Worm (Caenorhabditis elegans) whole organism, young adult: ENCODE measurements around the gene F43C11.4.
A peak's percentile ranks its signal among the peaks of the same experiment; 100 is the strongest.

Experiments used
- B0035.1 ChIP-seq: sonication (generic microtip); optimal IDR thresholded peaks from 2 replicates; lab custom pipeline; 2016; ENCODE audit warnings: missing genetic modification characterization, mild to moderate bottlenecking, missing compliant biosample characterization, missing genotype, missing genetic modification reagents
- B0261.1 ChIP-seq: sonication (generic microtip); optimal IDR thresholded peaks from 2 replicates; lab custom pipeline; 2016; ENCODE audit warnings: mild to moderate bottlenecking, missing genetic modification characterization, moderate library complexity, missing compliant biosample characterization
- C06A6.2 ChIP-seq: fragments of 200-800 bp; sonication (Bioruptor generic); conservative IDR thresholded peaks from 2 replicates; pipeline ENCODE4 v1.3.6; 2022; ENCODE audit warnings: missing genetic modification characterization, missing compliant biosample characterization
- D2030.7 ChIP-seq: fragments of 200-800 bp; sonication (Bioruptor generic); IDR thresholded peaks from 2 replicates; pipeline ENCODE4 v1.3.6; 2022; ENCODE audit warnings: missing genetic modification reagents, missing genetic modification characterization, missing compliant biosample characterization
- F57A8.1 ChIP-seq: fragments of 200-800 bp; sonication (Bioruptor generic); optimal IDR thresholded peaks from 2 replicates; lab custom pipeline; 2018; ENCODE audit warnings: mild to moderate bottlenecking, missing genetic modification characterization, moderate library complexity, missing compliant biosample characterization
- T07F8.4 ChIP-seq: sonication (generic microtip); optimal IDR thresholded peaks from 2 replicates; lab custom pipeline; 2016; ENCODE audit warnings: mild to moderate bottlenecking, missing genetic modification characterization, moderate library complexity, missing compliant biosample characterization
- Y56A3A.18 ChIP-seq: fragments of 200-800 bp; sonication (Bioruptor generic); IDR thresholded peaks from 2 replicates; pipeline ENCODE4 v1.3.6; 2022; ENCODE audit warnings: missing genetic modification reagents, missing genetic modification characterization, missing compliant biosample characterization
- Y67H2A.10 ChIP-seq: fragments of 200-800 bp; sonication (Bioruptor generic); conservative IDR thresholded peaks from 2 replicates; pipeline ENCODE4 v1.3.6; 2022; ENCODE audit warnings: missing genetic modification reagents, missing genetic modification characterization, missing compliant biosample characterization
- ZK185.1 ChIP-seq: sonication (generic microtip); optimal IDR thresholded peaks from 2 replicates; lab custom pipeline; 2016; ENCODE audit warnings: mild to moderate bottlenecking, missing genetic modification characterization, missing compliant biosample characterization; ENCODE audit not compliant: poor library complexity, severe bottlenecking
- ccch-3 ChIP-seq: fragments of 200-800 bp; sonication (Bioruptor generic); optimal IDR thresholded peaks from 2 replicates; lab custom pipeline; 2018; ENCODE audit warnings: mild to moderate bottlenecking, missing genetic modification characterization, missing compliant biosample characterization
- ceh-91 ChIP-seq: fragments of 200-800 bp; sonication (Bioruptor generic); IDR thresholded peaks from 2 replicates; pipeline ENCODE4 v1.3.6; 2022; ENCODE audit warnings: missing genetic modification reagents, missing genetic modification characterization, missing compliant biosample characterization
- chd-7 ChIP-seq: sonication (generic microtip); optimal IDR thresholded peaks from 2 replicates; lab custom pipeline; 2016; ENCODE audit warnings: mild to moderate bottlenecking, missing genetic modification characterization, moderate library complexity, missing compliant biosample characterization
- dox-1 ChIP-seq: fragments of 200-800 bp; sonication (Bioruptor generic); IDR thresholded peaks from 2 replicates; pipeline ENCODE4 v1.3.6; 2022; ENCODE audit warnings: missing genetic modification reagents, missing genetic modification characterization, missing compliant biosample characterization
- efl-1 ChIP-seq: fragments of 150-350 bp; optimal IDR thresholded peaks from 2 replicates; lab custom pipeline; 2014; ENCODE audit warnings: missing biosample characterization, missing genetic modification reagents, missing genetic modification characterization
- egl-18 ChIP-seq: fragments of 200-800 bp; sonication (Bioruptor generic); IDR thresholded peaks from 2 replicates; pipeline ENCODE4 v1.3.6; 2022; ENCODE audit warnings: missing genetic modification reagents, missing genetic modification characterization, missing compliant biosample characterization
- ekl-4 ChIP-seq: fragments of 200-800 bp; sonication (Bioruptor generic); IDR thresholded peaks from 2 replicates; pipeline ENCODE4 v1.3.6; 2022; ENCODE audit warnings: missing genetic modification reagents, missing genetic modification characterization, missing compliant biosample characterization
- ets-4 ChIP-seq: fragments of 200-800 bp; sonication (Bioruptor generic); optimal IDR thresholded peaks from 2 replicates; lab custom pipeline; 2018; ENCODE audit warnings: mild to moderate bottlenecking, missing genetic modification characterization, missing compliant biosample characterization
- lag-1 ChIP-seq: fragments of 200-800 bp; sonication (Bioruptor generic); IDR thresholded peaks from 2 replicates; pipeline ENCODE4 v1.3.6; 2022; ENCODE audit warnings: missing genetic modification reagents, missing genetic modification characterization, missing compliant biosample characterization
- let-607 ChIP-seq, 2 experiments: fragments of 200-800 bp in 1 of 2; sonication (Bioruptor generic) in 1 of 2; sonication (generic microtip) in 1 of 2; optimal IDR thresholded peaks; 2 replicates each; lab custom pipeline; 2016 to 2018; ENCODE audit warnings: mild to moderate bottlenecking in 2 of 2, missing compliant biosample characterization in 2 of 2, missing genetic modification characterization in 2 of 2, moderate library complexity in 2 of 2, missing genotype in 1 of 2
- lin-54 ChIP-seq: fragments of 200-800 bp; sonication (Bioruptor generic); optimal IDR thresholded peaks from 2 replicates; lab custom pipeline; 2018; ENCODE audit warnings: mild to moderate bottlenecking, missing genetic modification characterization, missing compliant biosample characterization
- nfyb-1 ChIP-seq: fragments of 200-800 bp; sonication (Bioruptor generic); IDR thresholded peaks from 2 replicates; pipeline ENCODE4 v1.3.6; 2022; ENCODE audit warnings: missing genetic modification reagents, missing genetic modification characterization, missing compliant biosample characterization
- nhr-80 ChIP-seq: sonication (generic microtip); optimal IDR thresholded peaks from 2 replicates; lab custom pipeline; 2016; ENCODE audit warnings: missing genetic modification characterization, missing compliant biosample characterization
- pbrm-1 ChIP-seq: fragments of 200-800 bp; sonication (Bioruptor generic); IDR thresholded peaks from 2 replicates; pipeline ENCODE4 v1.3.6; 2022; ENCODE audit warnings: missing genetic modification reagents, missing genetic modification characterization, missing compliant biosample characterization
- pha-4 ChIP-seq: fragments of 150-350 bp; sonication (generic microtip); optimal IDR thresholded peaks from 2 replicates; lab custom pipeline; 2014; ENCODE audit warnings: missing biosample characterization, missing genetic modification reagents, missing genetic modification characterization
- rec-8 ChIP-seq, 2 experiments: sonication (generic microtip); optimal IDR thresholded peaks; 2 replicates each; lab custom pipeline; 2016; ENCODE audit warnings: mild to moderate bottlenecking in 2 of 2, missing genetic modification characterization in 2 of 2, missing genetic modification reagents in 2 of 2, missing genotype in 2 of 2, missing biosample characterization in 1 of 2, missing compliant biosample characterization in 1 of 2, moderate library complexity in 1 of 2
- rpc-1 ChIP-seq, 2 experiments: fragments of 150-350 bp in 1 of 2; sonication (generic microtip) in 1 of 2; optimal IDR thresholded peaks; 2 replicates each; lab custom pipeline; 2014 to 2018; ENCODE audit warnings: missing biosample characterization in 1 of 2, missing genetic modification characterization in 1 of 2, missing genetic modification reagents in 1 of 2, missing genotype in 1 of 2
- tbp1 ChIP-seq: fragments of 200-800 bp; sonication (Bioruptor generic); optimal IDR thresholded peaks from 2 replicates; lab custom pipeline; 2018; ENCODE audit warnings: mild to moderate bottlenecking, missing genetic modification characterization, missing compliant biosample characterization
- xnd-1 ChIP-seq: sonication (generic microtip); optimal IDR thresholded peaks from 2 replicates; lab custom pipeline; 2016; ENCODE audit warnings: missing genotype, missing genetic modification reagents, missing genetic modification characterization, missing compliant biosample characterization

The F43C11.4 gene

DNA sequence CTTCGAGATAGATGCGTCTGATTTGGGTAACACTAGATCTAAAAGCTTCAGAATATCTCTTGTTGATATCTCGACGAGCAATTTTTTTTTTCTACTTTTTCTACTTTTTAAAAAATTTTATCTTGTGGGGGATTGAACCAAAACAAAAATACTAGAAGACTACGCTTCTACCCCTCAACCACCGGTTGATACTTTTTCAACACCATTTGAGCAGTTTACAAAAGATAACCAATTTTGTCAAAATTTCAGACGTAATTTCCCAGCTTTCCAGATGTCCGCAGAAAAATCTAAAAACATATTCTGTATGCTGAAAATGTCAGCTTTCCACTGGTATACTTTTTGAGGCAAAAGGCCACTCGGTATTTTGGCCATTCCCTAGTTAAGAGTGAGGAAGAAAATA, 42.2 kb upstream of the F43C11.4 start:
- TF ChIP-seq let-607 (tag; optimal IDR thresholded peaks at IDR 0.05; lab: Kevin White, UChicago) (no peak), ZK185.1 (no peak), D2030.7 (GFP tag; lab: Robert Waterston, UW) (no peak), rec-8 (tag; optimal IDR thresholded peaks at IDR 0.05; lab: Kevin White, UChicago) (no peak), B0261.1 (tag; lab: Kevin White, UChicago) (peak; percentile 54), egl-18 (GFP tag; lab: Robert Waterston, UW) (no peak), lag-1 (GFP tag; lab: Robert Waterston, UW) (no peak), Y67H2A.10 (GFP tag; lab: Robert Waterston, UW) (no peak), tbp1 (peak; percentile 86), ekl-4 (GFP tag; lab: Robert Waterston, UW) (no peak), efl-1 (GFP tag; lab: Kevin White, UChicago) (no peak), rpc-1 (optimal IDR thresholded peaks at IDR 0.05; lab: Kevin White, UChicago) (peak; percentile 46), rpc-1 (tag; optimal IDR thresholded peaks at IDR 0.05; lab: Kevin White, UChicago) (peak; percentile 70), C06A6.2 (GFP tag; lab: Robert Waterston, UW) (no peak)

- TF ChIP-seq nhr-80 (tag; lab: Kevin White, UChicago) (peak; percentile 62), lin-54 (GFP tag; lab: Kevin White, UChicago) (no peak), Y56A3A.18 (GFP tag; lab: Robert Waterston, UW) (no peak)
Observed at ce11 chrII:2305507-2305906, 41.3 kb upstream of the F43C11.4 start.

- TF ChIP-seq F57A8.1 (GFP tag; lab: Kevin White, UChicago) (no peak), efl-1 (GFP tag; lab: Kevin White, UChicago) (no peak), xnd-1 (no peak)
Observed at ce11 chrII:2306741-2307140, 40.0 kb upstream of the F43C11.4 start, which contains the start of gene B0281.3. Gene B0281.3, plus strand, starts transcription at chrII:2307041.

- TF ChIP-seq ceh-91 (GFP tag; lab: Robert Waterston, UW) (no peak), T07F8.4 (tag; lab: Kevin White, UChicago) (no peak), pha-4 (tag; lab: Kevin White, UChicago) (no peak), ccch-3 (no peak), nfyb-1 (GFP tag; lab: Robert Waterston, UW) (no peak), D2030.7 (GFP tag; lab: Robert Waterston, UW) (no peak), pbrm-1 (no peak), lag-1 (GFP tag; lab: Robert Waterston, UW) (no peak)
Observed at ce11 chrII:2312747-2313146, 34.0 kb upstream of the F43C11.4 start, which contains the start of the genes trim-21 and B0281.1. Gene trim-21, minus strand, starts transcription at chrII:2312847. Gene B0281.1, plus strand, starts transcription at chrII:2313067.

- TF ChIP-seq nhr-80 (tag; lab: Kevin White, UChicago), result peak; percentile 57
- TF ChIP-seq chd-7 (tag; lab: Kevin White, UChicago), result no peak
Observed at ce11 chrII:2317883-2318357, 28.9 kb upstream of the F43C11.4 start, which contains the start of the genes ZK1240.5 and ZK1240.9. Gene ZK1240.5, minus strand, starts transcription at chrII:2317933. Gene ZK1240.9, plus strand, starts transcription at chrII:2318189.

- TF ChIP-seq B0035.1 (tag; lab: Kevin White, UChicago), result no peak
- TF ChIP-seq ets-4 (GFP tag; lab: Kevin White, UChicago), result peak; percentile 64
- peak; percentile 93 for TF ChIP-seq nhr-80 (tag; lab: Kevin White, UChicago)
- peak; percentile 50 for TF ChIP-seq dox-1 (GFP tag; lab: Robert Waterston, UW)
Observed at ce11 chrII:2320097-2320496, 26.7 kb upstream of the F43C11.4 start, which contains the start of gene ZK1240.3. Gene ZK1240.3, plus strand, starts transcription at chrII:2320334.
